Fruit fly (Drosophila melanogaster) whole organism, embryonic: ENCODE measurements around the gene Usp8.

Experiments used
- Adf1 ChIP-seq: fragments of 200-800 bp; sonication (Bioruptor generic); IDR thresholded peaks from 2 replicates; pipeline ENCODE4 v1.3.6; 2022; ENCODE audit warnings: missing biosample characterization, missing genetic modification characterization
- CG10543 ChIP-seq: fragments of 200-800 bp; sonication (Bioruptor generic); optimal IDR thresholded peaks from 3 replicates; lab custom pipeline; 2017; ENCODE audit warnings: missing biosample characterization, mild to moderate bottlenecking, missing genetic modification characterization, moderate library complexity
- CG12299 ChIP-seq: fragments of 200-800 bp; sonication (Bioruptor generic); optimal IDR thresholded peaks from 2 replicates; lab custom pipeline; 2018; ENCODE audit warnings: missing biosample characterization, mild to moderate bottlenecking, missing genetic modification characterization
- CG14050 ChIP-seq: fragments of 200-800 bp; sonication (Bioruptor generic); IDR thresholded peaks from 3 replicates; pipeline ENCODE4 v1.3.6; 2022; ENCODE audit warnings: missing biosample characterization, missing genetic modification characterization
- CG14965 ChIP-seq: fragments of 200-800 bp; sonication (Bioruptor generic); optimal IDR thresholded peaks from 2 replicates; lab custom pipeline; 2016; ENCODE audit warnings: missing biosample characterization, missing genetic modification characterization, borderline replicate concordance
- CG15011 ChIP-seq: fragments of 200-800 bp; sonication (Bioruptor generic); optimal IDR thresholded peaks from 3 replicates; lab custom pipeline; 2018; ENCODE audit warnings: missing biosample characterization, mild to moderate bottlenecking, missing genetic modification characterization
- CG16779 ChIP-seq: fragments of 200-800 bp; sonication (Bioruptor generic); IDR thresholded peaks from 2 replicates; pipeline ENCODE4 v1.3.6; 2022; ENCODE audit warnings: missing biosample characterization, missing genetic modification characterization
- CG18262 ChIP-seq: fragments of 200-800 bp; optimal IDR thresholded peaks from 3 replicates; lab custom pipeline; 2019; ENCODE audit warnings: missing biosample characterization, mild to moderate bottlenecking, missing genetic modification characterization, moderate library complexity
- CG2120 ChIP-seq: fragments of 200-800 bp; sonication (Bioruptor generic); optimal IDR thresholded peaks from 3 replicates; lab custom pipeline; 2016; ENCODE audit warnings: missing biosample characterization, missing genetic modification characterization
- CG2678 ChIP-seq: fragments of 200-800 bp; sonication (Bioruptor generic); optimal IDR thresholded peaks from 3 replicates; lab custom pipeline; 2019; ENCODE audit warnings: missing biosample characterization, mild to moderate bottlenecking, missing genetic modification characterization, moderate library complexity
- CG32772 ChIP-seq: fragments of 200-800 bp; sonication (Bioruptor generic); IDR thresholded peaks from 2 replicates; pipeline ENCODE4 v1.3.6; 2022; ENCODE audit warnings: missing biosample characterization, missing genetic modification characterization
- CG3726 ChIP-seq: fragments of 200-800 bp; sonication (Bioruptor generic); IDR thresholded peaks from 3 replicates; pipeline ENCODE4, ENCODE4 v1.3.6; 2022; ENCODE audit warnings: missing biosample characterization, missing genetic modification characterization
- CG5180 ChIP-seq: fragments of 200-800 bp; sonication (Bioruptor generic); optimal IDR thresholded peaks from 3 replicates; lab custom pipeline; 2017; ENCODE audit warnings: missing biosample characterization, missing genetic modification characterization, mild to moderate bottlenecking, moderate library complexity, missing genetic modification reagents
- CG6683 ChIP-seq: fragments of 200-800 bp; sonication (Bioruptor generic); optimal IDR thresholded peaks from 2 replicates; lab custom pipeline; 2017; ENCODE audit warnings: missing biosample characterization, mild to moderate bottlenecking, missing genetic modification characterization, missing genetic modification reagents
- CG6791 ChIP-seq: fragments of 200-800 bp; sonication (Bioruptor generic); IDR thresholded peaks from 3 replicates; pipeline ENCODE4 v1.3.6; 2022; ENCODE audit warnings: missing biosample characterization, missing genetic modification characterization; ENCODE audit not compliant: partially characterized antibody
- CG6854 ChIP-seq: fragments of 200-800 bp; sonication (Bioruptor generic); optimal IDR thresholded peaks from 3 replicates; lab custom pipeline; 2017; ENCODE audit warnings: missing biosample characterization, mild to moderate bottlenecking, missing genetic modification characterization
- CG7271 ChIP-seq: fragments of 200-800 bp; sonication (Bioruptor generic); optimal IDR thresholded peaks from 2 replicates; lab custom pipeline; 2018; ENCODE audit warnings: missing biosample characterization, mild to moderate bottlenecking, missing genetic modification characterization, moderate library complexity
- CG7372 ChIP-seq: fragments of 200-800 bp; sonication (Bioruptor generic); IDR thresholded peaks from 2 replicates; pipeline ENCODE4 v1.3.6; 2022; ENCODE audit warnings: missing biosample characterization, missing genetic modification characterization
- CG7786 ChIP-seq: fragments of 200-800 bp; sonication (Bioruptor generic); optimal IDR thresholded peaks from 2 replicates; lab custom pipeline; 2016; ENCODE audit warnings: missing biosample characterization, missing genetic modification characterization
- CG8089 ChIP-seq: fragments of 200-800 bp; sonication (Bioruptor generic); optimal IDR thresholded peaks from 3 replicates; lab custom pipeline; 2016; ENCODE audit warnings: missing biosample characterization, missing genetic modification characterization
- CG8388 ChIP-seq: fragments of 200-800 bp; sonication (Bioruptor generic); optimal IDR thresholded peaks from 2 replicates; lab custom pipeline; 2019; ENCODE audit warnings: missing biosample characterization, mild to moderate bottlenecking, missing genetic modification characterization, moderate library complexity
- CG8924 ChIP-seq: fragments of 200-800 bp; optimal IDR thresholded peaks from 3 replicates; lab custom pipeline; 2019; ENCODE audit warnings: missing biosample characterization, mild to moderate bottlenecking, missing genetic modification characterization, moderate library complexity
- CG8944 ChIP-seq: fragments of 200-800 bp; sonication (Bioruptor generic); optimal IDR thresholded peaks from 3 replicates; lab custom pipeline; 2016; ENCODE audit warnings: missing biosample characterization, missing genetic modification characterization
- CTCF ChIP-seq: fragments of 200-800 bp; sonication (Bioruptor generic); optimal IDR thresholded peaks from 2 replicates; lab custom pipeline; 2017; ENCODE audit warnings: missing biosample characterization, mild to moderate bottlenecking, missing genetic modification characterization, moderate library complexity
- CoRest ChIP-seq: fragments of 200-800 bp; sonication (Bioruptor generic); optimal IDR thresholded peaks from 3 replicates; lab custom pipeline; 2018; ENCODE audit warnings: missing biosample characterization, mild to moderate bottlenecking, missing genetic modification characterization, moderate library complexity
- Dek ChIP-seq: fragments of 200-800 bp; sonication (Bioruptor generic); optimal IDR thresholded peaks from 3 replicates; lab custom pipeline; 2019; ENCODE audit warnings: missing biosample characterization, mild to moderate bottlenecking, missing genetic modification characterization, moderate library complexity
- Fer3 ChIP-seq: fragments of 200-800 bp; sonication (Bioruptor generic); optimal IDR thresholded peaks from 2 replicates; lab custom pipeline; 2018; ENCODE audit warnings: missing biosample characterization, mild to moderate bottlenecking, missing genetic modification characterization, moderate library complexity
- HLH54F ChIP-seq: fragments of 200-800 bp; sonication (Bioruptor generic); optimal IDR thresholded peaks from 3 replicates; lab custom pipeline; 2016; ENCODE audit warnings: missing biosample characterization, missing genetic modification characterization
- HmgD ChIP-seq: fragments of 200-800 bp; sonication (Bioruptor generic); optimal IDR thresholded peaks from 3 replicates; lab custom pipeline; 2016; ENCODE audit warnings: missing biosample characterization, missing genetic modification characterization
- Hsf ChIP-seq: fragments of 200-800 bp; sonication (Bioruptor generic); optimal IDR thresholded peaks from 3 replicates; lab custom pipeline; 2016; ENCODE audit warnings: missing biosample characterization, missing genetic modification characterization
- NfI ChIP-seq: fragments of 200-800 bp; sonication (Bioruptor generic); optimal IDR thresholded peaks from 3 replicates; lab custom pipeline; 2018; ENCODE audit warnings: missing biosample characterization, mild to moderate bottlenecking, missing genetic modification characterization, moderate library complexity
- Stat92E ChIP-seq, 3 experiments: fragments of >200 bp in 2 of 3; fragments of 200-800 bp in 1 of 3; sonication (Bioruptor generic) in 1 of 3; optimal IDR thresholded peaks; 2 replicates each; lab custom pipeline; 2017 to 2019; ENCODE audit warnings: missing biosample characterization in 3 of 3, missing genetic modification characterization in 3 of 3, mild to moderate bottlenecking in 1 of 3, moderate library complexity in 1 of 3
- ab ChIP-seq: fragments of 200-800 bp; sonication (Bioruptor generic); optimal IDR thresholded peaks from 2 replicates; lab custom pipeline; 2016; ENCODE audit warnings: missing biosample characterization, missing genetic modification characterization
- al ChIP-seq: fragments of 200-800 bp; sonication (Bioruptor generic); IDR thresholded peaks from 2 replicates; pipeline ENCODE4 v1.3.6; 2022; ENCODE audit warnings: missing biosample characterization, missing genetic modification characterization
- bsh ChIP-seq, 2 experiments: fragments of 200-800 bp; sonication (Bioruptor generic); optimal IDR thresholded peaks; 2 replicates each; lab custom pipeline; 2017 to 2018; ENCODE audit warnings: mild to moderate bottlenecking in 2 of 2, missing biosample characterization in 2 of 2, missing genetic modification characterization in 2 of 2, moderate library complexity in 1 of 2
- ci ChIP-seq: fragments of 200-800 bp; sonication (Bioruptor generic); IDR thresholded peaks from 3 replicates; pipeline ENCODE4 v1.3.6; 2022; ENCODE audit warnings: missing biosample characterization, missing genetic modification characterization
- corto ChIP-seq: fragments of 200-800 bp; sonication (Bioruptor generic); optimal IDR thresholded peaks from 2 replicates; lab custom pipeline; 2016; ENCODE audit warnings: missing biosample characterization, mild to moderate bottlenecking, missing genetic modification characterization, moderate library complexity
- crp ChIP-seq, 2 experiments: fragments of 200-800 bp; sonication (Bioruptor generic); optimal IDR thresholded peaks; 2 replicates in 1 of 2; 3 replicates in 1 of 2; lab custom pipeline; 2017; ENCODE audit warnings: missing biosample characterization in 2 of 2, missing genetic modification characterization in 2 of 2, mild to moderate bottlenecking in 1 of 2, moderate library complexity in 1 of 2
- fu2 ChIP-seq: fragments of 200-800 bp; sonication (Bioruptor generic); optimal IDR thresholded peaks from 2 replicates; lab custom pipeline; 2016; ENCODE audit warnings: missing biosample characterization, missing genetic modification characterization
- gcm ChIP-seq: fragments of 200-800 bp; sonication (Bioruptor generic); optimal IDR thresholded peaks from 2 replicates; lab custom pipeline; 2019; ENCODE audit warnings: missing biosample characterization, mild to moderate bottlenecking, missing genetic modification characterization, moderate library complexity
- jumu ChIP-seq: fragments of 200-800 bp; sonication (Bioruptor generic); optimal IDR thresholded peaks from 3 replicates; lab custom pipeline; 2016; ENCODE audit warnings: missing biosample characterization, missing genetic modification characterization
- lilli ChIP-seq: fragments of 200-800 bp; sonication (Bioruptor generic); optimal IDR thresholded peaks from 3 replicates; lab custom pipeline; 2016; ENCODE audit warnings: missing biosample characterization, missing genetic modification characterization
- lov ChIP-seq, 2 experiments: fragments of 200-800 bp in 1 of 2; fragments of >200 bp in 1 of 2; sonication (Bioruptor generic) in 1 of 2; IDR thresholded peaks in 1 of 2; optimal IDR thresholded peaks in 1 of 2; 2 replicates in 1 of 2; 3 replicates in 1 of 2; pipeline versions ENCODE4 v1.3.6 to Lab custom; 2017 to 2022; ENCODE audit warnings: missing biosample characterization in 1 of 2, missing genetic modification characterization in 1 of 2
- nerfin-2 ChIP-seq: fragments of 200-800 bp; sonication (Bioruptor generic); IDR thresholded peaks from 2 replicates; pipeline ENCODE4 v1.3.6; 2022; ENCODE audit warnings: missing biosample characterization, missing genetic modification characterization; ENCODE audit not compliant: partially characterized antibody
- onecut ChIP-seq: fragments of 200-800 bp; sonication (Bioruptor generic); IDR thresholded peaks from 2 replicates; pipeline ENCODE4 v1.3.6; 2022; ENCODE audit warnings: missing biosample characterization, missing genetic modification characterization
- psq ChIP-seq: fragments of 200-800 bp; sonication (Bioruptor generic); optimal IDR thresholded peaks from 2 replicates; lab custom pipeline; 2017; ENCODE audit warnings: missing biosample characterization, missing genetic modification characterization
- run ChIP-seq: fragments of 200-800 bp; sonication (Bioruptor generic); optimal IDR thresholded peaks from 3 replicates; lab custom pipeline; 2018; ENCODE audit warnings: missing biosample characterization, mild to moderate bottlenecking, missing genetic modification characterization
- shn ChIP-seq: fragments of 200-800 bp; sonication (Bioruptor generic); optimal IDR thresholded peaks from 3 replicates; lab custom pipeline; 2016; ENCODE audit warnings: missing biosample characterization, missing genetic modification characterization
- sna ChIP-seq: fragments of 200-800 bp; sonication (Bioruptor generic); IDR thresholded peaks from 2 replicates; pipeline ENCODE4 v1.3.6; 2022; ENCODE audit warnings: missing biosample characterization, missing genetic modification characterization; ENCODE audit not compliant: partially characterized antibody
- wek ChIP-seq: fragments of 200-800 bp; sonication (Bioruptor generic); optimal IDR thresholded peaks from 3 replicates; lab custom pipeline; 2018; ENCODE audit warnings: missing biosample characterization, mild to moderate bottlenecking, missing genetic modification characterization, moderate library complexity

Gene Usp8

dm6 chr3R:21176663-21177145 is 42.6 kb downstream of the Usp8 start (continued):
- no peak for TF ChIP-seq ab (GFP tag; lab: Kevin White, UChicago)
- no peak for TF ChIP-seq lilli (GFP tag; lab: Kevin White, UChicago)
- no peak for TF ChIP-seq CG12299 (tag; lab: Kevin White, UChicago)
- TF ChIP-seq nerfin-2 (GFP tag; lab: Robert Waterston, UW), result no peak
- TF ChIP-seq run (tag; lab: Kevin White, UChicago), result no peak
- TF ChIP-seq NfI (GFP tag; lab: Kevin White, UChicago), result no peak
- no peak for TF ChIP-seq CG8089 (GFP tag; lab: Kevin White, UChicago)
- no peak for TF ChIP-seq CG3726 (GFP tag; lab: Robert Waterston, UW)
- no peak for TF ChIP-seq HmgD (GFP tag; lab: Kevin White, UChicago)
- no peak for TF ChIP-seq CG16779
- TF ChIP-seq Stat92E (GFP tag; optimal IDR thresholded peaks at IDR 0.05; lab: Kevin White, UChicago), result no peak
- TF ChIP-seq CTCF, result peak; percentile 11
- no peak for TF ChIP-seq Fer3 (tag; lab: Kevin White, UChicago)
- peak; percentile 63 for TF ChIP-seq CG2678 (tag; lab: Kevin White, UChicago)
- peak; percentile 41 for TF ChIP-seq al (GFP tag; lab: Robert Waterston, UW)
- TF ChIP-seq bsh (GFP tag; optimal IDR thresholded peaks at IDR 0.05; lab: Kevin White, UChicago), result no peak
- TF ChIP-seq CoRest (tag; lab: Kevin White, UChicago), result no peak
- no peak for TF ChIP-seq CG18262
- peak; percentile 44 for TF ChIP-seq CG6683 (GFP tag; lab: Kevin White, UChicago)
- no peak for TF ChIP-seq shn
- no peak for TF ChIP-seq CG32772 (GFP tag; lab: Robert Waterston, UW)
- peak; percentile 31 for TF ChIP-seq wek (GFP tag; lab: Kevin White, UChicago)
- TF ChIP-seq sna (GFP tag; lab: Robert Waterston, UW), result no peak
- peak; percentile 50; the same call in 1 of the 3 replicates for TF ChIP-seq ci (GFP tag; lab: Robert Waterston, UW)
- no peak for TF ChIP-seq CG8924
- no peak for TF ChIP-seq Hsf (GFP tag; lab: Kevin White, UChicago)
- TF ChIP-seq CG14050 (GFP tag; lab: Robert Waterston, UW), result no peak
- no peak for TF ChIP-seq CG14965
- no peak for TF ChIP-seq CG8944 (GFP tag; lab: Kevin White, UChicago)
- TF ChIP-seq CG8388 (GFP tag; lab: Kevin White, UChicago), result peak; percentile 14
- no peak for TF ChIP-seq psq
- peak; percentile 13 for TF ChIP-seq CG5180 (GFP tag; lab: Kevin White, UChicago)
- TF ChIP-seq CG7786, result no peak
- TF ChIP-seq jumu (GFP tag; lab: Kevin White, UChicago), result no peak
- TF ChIP-seq fu2 (GFP tag; lab: Kevin White, UChicago), result no peak
- TF ChIP-seq lov (optimal IDR thresholded peaks at IDR 0.05; lab: Kevin White, UChicago), result no peak
- no peak for TF ChIP-seq lov (GFP tag; IDR thresholded peaks at IDR 0.05; lab: Robert Waterston, UW)
- peak; percentile 31 for TF ChIP-seq CG15011 (GFP tag; lab: Kevin White, UChicago)
- peak; percentile 26 for TF ChIP-seq CG2120 (GFP tag; lab: Kevin White, UChicago)
- peak; percentile 33; the same call in 1 of the 2 replicates for TF ChIP-seq onecut (GFP tag; lab: Robert Waterston, UW)
- TF ChIP-seq CG7271 (tag; lab: Kevin White, UChicago), result no peak
- TF ChIP-seq CG6854 (GFP tag; lab: Kevin White, UChicago), result peak; percentile 42
- TF ChIP-seq CG10543 (GFP tag; lab: Kevin White, UChicago), result no peak
- TF ChIP-seq CG7372 (GFP tag; lab: Robert Waterston, UW), result no peak
- no peak for TF ChIP-seq gcm (GFP tag; lab: Kevin White, UChicago)
- no peak for TF ChIP-seq crp (GFP tag; optimal IDR thresholded peaks at IDR 0.05; lab: Kevin White, UChicago)
- TF ChIP-seq Dek (tag; lab: Kevin White, UChicago), result no peak
- no peak for TF ChIP-seq corto (GFP tag; lab: Kevin White, UChicago)
- no peak for TF ChIP-seq CG6791 (GFP tag; lab: Robert Waterston, UW)
- TF ChIP-seq Adf1 (GFP tag; lab: Robert Waterston, UW), result no peak
- no peak for TF ChIP-seq HLH54F
